Worm (Caenorhabditis elegans) whole organism, mixed stage, embryonic: Measurements from ENCODE around the gene C45G9.8.

Experiments
- M03D4.4 ChIP-seq: sonication (generic microtip); optimal IDR thresholded peaks from 2 replicates; lab custom pipeline; 2017; ENCODE audit warnings: mild to moderate bottlenecking, missing genetic modification characterization, missing compliant biosample characterization
- bed-3 ChIP-seq: fragments of 200-800 bp; sonication (Bioruptor generic); optimal IDR thresholded peaks from 3 replicates; lab custom pipeline; 2018; ENCODE audit warnings: mild to moderate bottlenecking, missing genetic modification characterization, moderate library complexity, missing compliant biosample characterization
- blmp-1 ChIP-seq: fragments of 150-350 bp; optimal IDR thresholded peaks from 2 replicates; lab custom pipeline; 2014; ENCODE audit warnings: missing biosample characterization, missing genetic modification characterization
- ceh-43 ChIP-seq: fragments of 200-800 bp; sonication (Bioruptor generic); optimal IDR thresholded peaks from 2 replicates; lab custom pipeline; 2018; ENCODE audit warnings: mild to moderate bottlenecking, missing genetic modification characterization, moderate library complexity, missing compliant biosample characterization
- ceh-83 ChIP-seq: fragments of 200-800 bp; sonication (Bioruptor generic); optimal IDR thresholded peaks from 2 replicates; lab custom pipeline; 2018; ENCODE audit warnings: mild to moderate bottlenecking, missing genetic modification characterization, missing compliant biosample characterization
- ces-1 ChIP-seq: fragments of 150-350 bp; optimal IDR thresholded peaks from 2 replicates; lab custom pipeline; 2014; ENCODE audit warnings: missing biosample characterization, missing genetic modification reagents, missing genetic modification characterization
- cnd-1 ChIP-seq: fragments of 200-800 bp; sonication (Bioruptor generic); optimal IDR thresholded peaks from 2 replicates; lab custom pipeline; 2018; ENCODE audit warnings: mild to moderate bottlenecking, missing genetic modification characterization, missing compliant biosample characterization
- drap-1 ChIP-seq: fragments of 200-800 bp; sonication (Bioruptor generic); optimal IDR thresholded peaks from 3 replicates; lab custom pipeline; 2018; ENCODE audit warnings: mild to moderate bottlenecking, missing genetic modification characterization, missing compliant biosample characterization
- elt-1 ChIP-seq: sonication (generic microtip); optimal IDR thresholded peaks from 2 replicates; lab custom pipeline; 2017; ENCODE audit warnings: missing genetic modification characterization, mild to moderate bottlenecking, missing compliant biosample characterization, antibody characterized with exemption, moderate library complexity, borderline replicate concordance; ENCODE audit not compliant: insufficient read depth
- elt-3 ChIP-seq: fragments of 150-350 bp; optimal IDR thresholded peaks from 2 replicates; lab custom pipeline; 2014; ENCODE audit warnings: missing biosample characterization, missing genetic modification characterization
- flh-1 ChIP-seq: fragments of 200-800 bp; sonication (Bioruptor generic); optimal IDR thresholded peaks from 2 replicates; lab custom pipeline; 2018; ENCODE audit warnings: mild to moderate bottlenecking, missing genetic modification characterization, moderate library complexity, missing compliant biosample characterization
- ham-2 ChIP-seq: fragments of 200-800 bp; sonication (Bioruptor generic); optimal IDR thresholded peaks from 2 replicates; lab custom pipeline; 2018; ENCODE audit warnings: mild to moderate bottlenecking, missing genetic modification characterization, missing compliant biosample characterization
- hlh-1 ChIP-seq: fragments of 150-350 bp; optimal IDR thresholded peaks from 2 replicates; lab custom pipeline; 2014; ENCODE audit warnings: missing biosample characterization, missing genetic modification reagents, missing genetic modification characterization
- lin-32 ChIP-seq: fragments of 200-800 bp; sonication (Bioruptor generic); optimal IDR thresholded peaks from 2 replicates; lab custom pipeline; 2018; ENCODE audit warnings: mild to moderate bottlenecking, missing genetic modification characterization, missing compliant biosample characterization
- lsy-2 ChIP-seq: fragments of 150-350 bp; optimal IDR thresholded peaks from 2 replicates; lab custom pipeline; 2014; ENCODE audit warnings: missing biosample characterization, missing genetic modification characterization
- mab-5 ChIP-seq: fragments of 150-350 bp; optimal IDR thresholded peaks from 2 replicates; lab custom pipeline; 2014; ENCODE audit warnings: missing biosample characterization, missing genetic modification characterization
- mep-1 ChIP-seq: fragments of 150-350 bp; optimal IDR thresholded peaks from 2 replicates; lab custom pipeline; 2017; ENCODE audit warnings: missing biosample characterization, missing genetic modification reagents, missing genetic modification characterization, inconsistent platforms
- mls-2 ChIP-seq: sonication (generic microtip); optimal IDR thresholded peaks from 2 replicates; lab custom pipeline; 2016; ENCODE audit warnings: mild to moderate bottlenecking, missing genetic modification characterization, moderate library complexity, missing compliant biosample characterization
- nhr-12 ChIP-seq: fragments of 150-350 bp; optimal IDR thresholded peaks from 2 replicates; lab custom pipeline; 2014; ENCODE audit warnings: missing biosample characterization, missing genetic modification characterization
- nhr-2 ChIP-seq: fragments of 150-350 bp; optimal IDR thresholded peaks from 2 replicates; lab custom pipeline; 2014; ENCODE audit warnings: missing biosample characterization, missing genetic modification characterization
- nhr-237 ChIP-seq: fragments of 150-350 bp; optimal IDR thresholded peaks from 2 replicates; lab custom pipeline; 2014; ENCODE audit warnings: missing biosample characterization, missing genetic modification characterization
- nhr-28 ChIP-seq: fragments of 150-350 bp; optimal IDR thresholded peaks from 2 replicates; lab custom pipeline; 2014; ENCODE audit warnings: missing biosample characterization, missing genetic modification characterization
- pha-4 ChIP-seq: fragments of 150-350 bp; optimal IDR thresholded peaks from 2 replicates; lab custom pipeline; 2018; ENCODE audit warnings: missing biosample characterization, missing genetic modification reagents, missing genetic modification characterization
- sem-2 ChIP-seq: fragments of 200-800 bp; sonication (Bioruptor generic); optimal IDR thresholded peaks from 2 replicates; lab custom pipeline; 2018; ENCODE audit warnings: mild to moderate bottlenecking, missing genetic modification characterization, missing compliant biosample characterization
- sptf-1 ChIP-seq: sonication (generic microtip); optimal IDR thresholded peaks from 2 replicates; lab custom pipeline; 2017; ENCODE audit warnings: mild to moderate bottlenecking, missing genetic modification characterization, moderate library complexity, missing compliant biosample characterization
- tbx-8 ChIP-seq: fragments of 200-800 bp; sonication (Bioruptor generic); optimal IDR thresholded peaks from 2 replicates; lab custom pipeline; 2018; ENCODE audit warnings: mild to moderate bottlenecking, missing genetic modification characterization, moderate library complexity, missing compliant biosample characterization
- unc-120 ChIP-seq: sonication (generic microtip); optimal IDR thresholded peaks from 2 replicates; lab custom pipeline; 2017; ENCODE audit warnings: missing genetic modification characterization, missing compliant biosample characterization; ENCODE audit not compliant: poor library complexity, severe bottlenecking
- unc-39 ChIP-seq: fragments of 150-350 bp; optimal IDR thresholded peaks from 2 replicates; lab custom pipeline; 2014; ENCODE audit warnings: missing biosample characterization, missing genetic modification characterization
- unc-62 ChIP-seq: fragments of 150-350 bp; optimal IDR thresholded peaks from 2 replicates; lab custom pipeline; 2014; ENCODE audit warnings: missing biosample characterization, missing genetic modification reagents, missing genetic modification characterization
- zip-8 ChIP-seq: fragments of 150-350 bp; optimal IDR thresholded peaks from 2 replicates; lab custom pipeline; 2014; ENCODE audit warnings: missing biosample characterization, missing genetic modification characterization
- ztf-11 ChIP-seq: fragments of 150-350 bp; optimal IDR thresholded peaks from 2 replicates; lab custom pipeline; 2014; ENCODE audit warnings: missing biosample characterization, missing genetic modification characterization

The C45G9.8 gene

DNA sequence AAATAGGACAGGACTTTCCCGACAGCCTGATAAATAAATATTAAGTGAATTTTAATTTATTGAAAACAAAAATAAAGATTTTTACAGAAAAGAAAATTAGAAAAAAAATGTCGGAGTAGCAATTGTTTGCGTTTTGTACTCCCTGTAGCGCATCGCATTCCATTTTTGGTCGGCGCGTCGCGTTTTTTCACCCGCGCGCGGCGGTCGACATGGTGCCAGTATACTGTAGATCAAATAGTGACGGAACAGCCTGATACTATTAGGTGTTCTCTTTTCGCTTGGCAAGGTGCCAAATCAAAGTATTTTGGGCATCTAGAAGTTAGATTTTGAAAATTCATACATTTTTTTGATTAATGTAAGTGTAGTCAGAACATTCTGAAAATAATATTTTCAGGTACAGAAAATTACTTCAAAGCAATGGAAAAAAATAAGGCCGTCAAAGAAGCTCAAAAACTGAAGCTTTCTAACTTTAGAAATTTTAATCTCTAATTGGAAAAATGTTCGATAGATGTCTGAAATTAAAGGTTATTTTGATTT lies 45.4 kb upstream of the C45G9.8 start:
- no peak for TF ChIP-seq ztf-11 (tag; lab: Kevin White, UChicago)
- no peak for TF ChIP-seq lin-32
- no peak for TF ChIP-seq nhr-12 (tag; lab: Kevin White, UChicago)
- TF ChIP-seq ceh-83 (GFP tag; lab: Kevin White, UChicago) = no peak
- no peak for TF ChIP-seq flh-1 (GFP tag; lab: Kevin White, UChicago)
- TF ChIP-seq unc-39 (tag; lab: Kevin White, UChicago) = no peak
- no peak for TF ChIP-seq bed-3 (GFP tag; lab: Kevin White, UChicago)
- TF ChIP-seq sptf-1 = no peak
- no peak for TF ChIP-seq cnd-1
- no peak for TF ChIP-seq tbx-8 (GFP tag; lab: Kevin White, UChicago)
- no peak for TF ChIP-seq nhr-237 (tag; lab: Kevin White, UChicago)
- TF ChIP-seq pha-4 (tag; lab: Kevin White, UChicago) = no peak
- no peak for TF ChIP-seq unc-120
- no peak for TF ChIP-seq mls-2 (tag; lab: Kevin White, UChicago)
- no peak for TF ChIP-seq drap-1 (GFP tag; lab: Kevin White, UChicago)
- TF ChIP-seq mep-1 = no peak
- TF ChIP-seq M03D4.4 (tag; lab: Kevin White, UChicago) = no peak
- TF ChIP-seq hlh-1 (tag; lab: Kevin White, UChicago) = no peak
- no peak for TF ChIP-seq blmp-1 (tag; lab: Kevin White, UChicago)
- TF ChIP-seq nhr-2 (tag; lab: Kevin White, UChicago) = no peak
- TF ChIP-seq, all 35 proteins: peak for 0

DNA sequence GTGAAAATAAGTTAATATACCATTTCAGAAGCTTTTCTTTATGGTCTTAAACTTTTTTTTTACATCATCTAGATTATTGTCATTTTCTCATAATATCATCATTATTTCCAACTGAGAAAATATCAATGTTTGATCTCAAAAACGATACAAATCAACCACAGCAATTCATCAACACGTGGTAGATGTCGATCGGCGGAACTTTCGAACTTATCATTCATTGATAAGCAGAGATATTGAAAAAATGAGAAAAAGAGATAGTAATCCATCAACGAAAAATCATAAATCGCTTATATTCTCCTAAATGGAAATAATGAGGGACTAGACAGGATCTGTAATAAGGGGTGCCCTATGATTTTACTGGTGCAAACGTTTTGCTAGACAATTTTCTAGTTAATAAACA lies 43.3 kb upstream of the C45G9.8 start:
- no peak for TF ChIP-seq unc-120
- TF ChIP-seq mep-1 = no peak
- TF ChIP-seq cnd-1 = no peak
- no peak for TF ChIP-seq mab-5 (tag; lab: Kevin White, UChicago)
- TF ChIP-seq pha-4 (tag; lab: Kevin White, UChicago) = no peak
- TF ChIP-seq unc-39 (tag; lab: Kevin White, UChicago) = no peak
- no peak for TF ChIP-seq ceh-83 (GFP tag; lab: Kevin White, UChicago)
- no peak for TF ChIP-seq nhr-2 (tag; lab: Kevin White, UChicago)
- no peak for TF ChIP-seq elt-1
- TF ChIP-seq elt-3 (tag; lab: Kevin White, UChicago) = no peak
- TF ChIP-seq tbx-8 (GFP tag; lab: Kevin White, UChicago) = no peak
- TF ChIP-seq bed-3 (GFP tag; lab: Kevin White, UChicago) = no peak
- no peak for TF ChIP-seq zip-8 (tag; lab: Kevin White, UChicago)
- no peak for TF ChIP-seq sem-2
- TF ChIP-seq lin-32 = no peak
- TF ChIP-seq ham-2 (GFP tag; lab: Kevin White, UChicago) = no peak
- no peak for TF ChIP-seq lsy-2 (tag; lab: Kevin White, UChicago)
- no peak for TF ChIP-seq ceh-43 (GFP tag; lab: Kevin White, UChicago)

DNA sequence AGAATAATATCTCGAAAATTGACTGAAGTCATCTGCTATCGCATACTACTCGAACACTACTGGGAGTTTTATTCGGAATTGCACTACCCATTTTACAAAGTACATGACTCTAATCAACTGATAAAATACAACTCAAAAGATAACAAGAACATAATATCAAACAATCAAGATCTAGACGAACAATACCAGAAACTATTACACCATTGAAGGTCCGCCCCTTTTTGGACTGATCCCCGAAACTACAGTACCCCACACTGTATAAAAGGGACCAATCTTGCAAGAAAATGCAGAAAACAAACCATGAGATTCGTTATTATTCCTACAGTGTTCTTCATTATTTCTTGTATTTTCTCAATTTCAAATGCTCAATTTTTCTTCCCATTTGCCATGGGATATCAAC lies 41.1 kb upstream of the C45G9.8 start, which contains the start of gene F54D8.10:
F54D8.10 (plus strand) TSS at position 301 of the 400 bp plus-strand sequence.
- TF ChIP-seq ces-1 (GFP tag; lab: Kevin White, UChicago) (no peak), nhr-237 (tag; lab: Kevin White, UChicago) (no peak), nhr-28 (tag; lab: Kevin White, UChicago) (no peak), mep-1 (no peak), ceh-43 (GFP tag; lab: Kevin White, UChicago) (no peak), lin-32 (no peak), blmp-1 (tag; lab: Kevin White, UChicago) (no peak), unc-62 (GFP tag; lab: Kevin White, UChicago) (no peak), sem-2 (no peak), cnd-1 (no peak), unc-39 (tag; lab: Kevin White, UChicago) (no peak), elt-1 (no peak), tbx-8 (GFP tag; lab: Kevin White, UChicago) (no peak), sptf-1 (no peak), bed-3 (GFP tag; lab: Kevin White, UChicago) (no peak), ceh-83 (GFP tag; lab: Kevin White, UChicago) (no peak), nhr-12 (tag; lab: Kevin White, UChicago) (no peak), M03D4.4 (tag; lab: Kevin White, UChicago) (no peak)

DNA sequence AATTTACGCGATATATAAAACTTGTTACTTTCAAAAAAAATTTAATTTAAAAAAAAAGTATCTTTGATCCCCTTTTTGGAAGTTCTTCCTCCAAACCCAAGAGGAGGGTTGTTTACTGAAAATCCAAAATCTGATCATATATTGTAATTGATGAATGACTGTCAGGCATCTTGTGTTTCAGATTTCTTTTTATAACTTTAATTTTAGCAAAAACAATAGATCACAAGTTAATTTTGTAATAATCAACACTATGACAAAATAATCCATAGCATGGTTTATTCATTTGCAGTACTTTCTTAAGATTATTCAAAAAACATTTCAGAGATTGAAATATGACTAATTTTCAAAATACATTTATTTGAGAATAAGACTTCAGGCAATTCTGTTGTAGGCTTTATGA lies 38.9 kb upstream of the C45G9.8 start:
- TF ChIP-seq cnd-1 = no peak
- no peak for TF ChIP-seq nhr-12 (tag; lab: Kevin White, UChicago)
- TF ChIP-seq, all 35 proteins: peak for 0
